Fruit fly (Drosophila melanogaster) whole organism, embryonic: Measurements from ENCODE around the gene CG31268.

Source experiments
- C15 ChIP-seq: fragments of 200-800 bp; sonication (Bioruptor generic); IDR thresholded peaks from 3 replicates; pipeline ENCODE4 v1.3.6; 2022; ENCODE audit warnings: missing biosample characterization, missing genetic modification characterization
- CG1024 ChIP-seq: fragments of 200-800 bp; sonication (Bioruptor generic); IDR thresholded peaks from 2 replicates; pipeline ENCODE4 v1.3.6; 2022; ENCODE audit warnings: missing biosample characterization, missing genetic modification characterization
- CG10431 ChIP-seq: fragments of 200-800 bp; sonication (Bioruptor generic); optimal IDR thresholded peaks from 3 replicates; lab custom pipeline; 2018; ENCODE audit warnings: missing biosample characterization, mild to moderate bottlenecking, missing genetic modification characterization
- CG11695 ChIP-seq: fragments of 200-800 bp; sonication (Bioruptor generic); IDR thresholded peaks from 3 replicates; pipeline ENCODE4 v1.3.6; 2022; ENCODE audit warnings: missing biosample characterization, missing genetic modification characterization
- CG1602 ChIP-seq: fragments of 200-800 bp; sonication (Bioruptor generic); optimal IDR thresholded peaks from 3 replicates; lab custom pipeline; 2016; ENCODE audit warnings: missing biosample characterization, missing genetic modification characterization
- CG1647 ChIP-seq: fragments of 200-800 bp; sonication (Bioruptor generic); optimal IDR thresholded peaks from 3 replicates; lab custom pipeline; 2016; ENCODE audit warnings: missing biosample characterization, missing genetic modification characterization
- CG17186 ChIP-seq: fragments of 200-800 bp; sonication (Bioruptor generic); optimal IDR thresholded peaks from 3 replicates; lab custom pipeline; 2017; ENCODE audit warnings: missing biosample characterization, missing genetic modification reagents, missing genetic modification characterization
- CG17829 ChIP-seq: fragments of 200-800 bp; optimal IDR thresholded peaks from 2 replicates; lab custom pipeline; 2019; ENCODE audit warnings: missing biosample characterization, mild to moderate bottlenecking, missing genetic modification characterization, moderate library complexity
- CG18011 ChIP-seq: fragments of 200-800 bp; sonication (Bioruptor generic); optimal IDR thresholded peaks from 2 replicates; lab custom pipeline; 2017; ENCODE audit warnings: missing biosample characterization, missing genetic modification characterization, mild to moderate bottlenecking, moderate library complexity, missing genotype
- CG18476 ChIP-seq: fragments of 200-800 bp; sonication (Bioruptor generic); optimal IDR thresholded peaks from 2 replicates; lab custom pipeline; 2016; ENCODE audit warnings: missing biosample characterization, mild to moderate bottlenecking, missing genetic modification characterization
- CG18619 ChIP-seq: fragments of 200-800 bp; sonication (Bioruptor generic); optimal IDR thresholded peaks from 3 replicates; lab custom pipeline; 2017; ENCODE audit warnings: missing biosample characterization, mild to moderate bottlenecking, missing genetic modification characterization
- CG2116 ChIP-seq: fragments of 200-800 bp; sonication (Bioruptor generic); optimal IDR thresholded peaks from 3 replicates; lab custom pipeline; 2018; ENCODE audit warnings: missing biosample characterization, mild to moderate bottlenecking, missing genetic modification characterization
- CG31388 ChIP-seq: fragments of 200-800 bp; sonication (Bioruptor generic); optimal IDR thresholded peaks from 2 replicates; lab custom pipeline; 2016; ENCODE audit warnings: missing biosample characterization, missing genetic modification characterization
- CG3163 ChIP-seq: fragments of 200-800 bp; sonication (Bioruptor generic); optimal IDR thresholded peaks from 3 replicates; lab custom pipeline; 2016; ENCODE audit warnings: missing biosample characterization, missing genetic modification characterization
- CG6254 ChIP-seq: fragments of 200-800 bp; sonication (Bioruptor generic); optimal IDR thresholded peaks from 3 replicates; lab custom pipeline; 2017; ENCODE audit warnings: mild to moderate bottlenecking, missing biosample characterization, missing genetic modification reagents, missing genetic modification characterization
- CG8478 ChIP-seq: fragments of >200 bp; optimal IDR thresholded peaks from 2 replicates; lab custom pipeline; 2018
- CG9817 ChIP-seq: fragments of 200-800 bp; sonication (Bioruptor generic); optimal IDR thresholded peaks from 2 replicates; lab custom pipeline; 2018; ENCODE audit warnings: missing biosample characterization, mild to moderate bottlenecking, missing genetic modification characterization, moderate library complexity
- Dip3 ChIP-seq: fragments of 200-800 bp; sonication (Bioruptor generic); optimal IDR thresholded peaks from 3 replicates; lab custom pipeline; 2016; ENCODE audit warnings: missing biosample characterization, missing genetic modification characterization
- Dll ChIP-seq: fragments of 200-800 bp; sonication (Bioruptor generic); IDR thresholded peaks from 4 replicates; pipeline ENCODE4 v1.3.6; 2022; ENCODE audit warnings: missing biosample characterization, missing genetic modification characterization; ENCODE audit not compliant: partially characterized antibody
- Elba2 ChIP-seq: fragments of 200-800 bp; sonication (Bioruptor generic); optimal IDR thresholded peaks from 3 replicates; lab custom pipeline; 2016; ENCODE audit warnings: missing biosample characterization, missing genetic modification characterization
- Gug ChIP-seq: fragments of 200-800 bp; sonication (Bioruptor generic); IDR thresholded peaks from 4 replicates; pipeline ENCODE4 v1.3.6; 2022; ENCODE audit warnings: missing biosample characterization, missing genetic modification characterization
- H2.0 ChIP-seq: fragments of 200-800 bp; sonication (Bioruptor generic); IDR thresholded peaks from 2 replicates; pipeline ENCODE4 v1.3.6; 2022; ENCODE audit warnings: missing biosample characterization, missing genetic modification characterization
- Hr78 ChIP-seq, 2 experiments: fragments of 200-800 bp in 1 of 2; fragments of >200 bp in 1 of 2; sonication (Bioruptor generic) in 1 of 2; optimal IDR thresholded peaks; 2 replicates each; lab custom pipeline; 2017 to 2019; ENCODE audit warnings: missing biosample characterization in 2 of 2, missing genetic modification characterization in 2 of 2, mild to moderate bottlenecking in 1 of 2, moderate library complexity in 1 of 2
- Kr ChIP-seq: fragments of 200-800 bp; sonication (Bioruptor generic); optimal IDR thresholded peaks from 2 replicates; lab custom pipeline; 2017; ENCODE audit warnings: missing biosample characterization, mild to moderate bottlenecking, missing genetic modification characterization
- MBD-R2 ChIP-seq: fragments of 200-800 bp; sonication (Bioruptor generic); IDR thresholded peaks from 2 replicates; pipeline ENCODE4 v1.3.6; 2022; ENCODE audit warnings: missing biosample characterization, missing genetic modification characterization
- MESR4 ChIP-seq: fragments of 200-800 bp; sonication (Bioruptor generic); optimal IDR thresholded peaks from 2 replicates; lab custom pipeline; 2018; ENCODE audit warnings: missing biosample characterization, mild to moderate bottlenecking, missing genetic modification characterization, moderate library complexity
- Nf-YA ChIP-seq: fragments of 200-800 bp; sonication (Bioruptor generic); IDR thresholded peaks from 2 replicates; pipeline ENCODE4 v1.3.6; 2022; ENCODE audit warnings: missing biosample characterization, missing genetic modification characterization
- Poxn ChIP-seq: fragments of 200-800 bp; sonication (Bioruptor generic); IDR thresholded peaks from 2 replicates; pipeline ENCODE4 v1.3.6; 2022; ENCODE audit warnings: missing biosample characterization, missing genetic modification characterization
- Rx ChIP-seq: fragments of 200-800 bp; sonication (Bioruptor generic); IDR thresholded peaks from 2 replicates; pipeline ENCODE4 v1.3.6; 2022; ENCODE audit warnings: missing biosample characterization, missing genetic modification characterization
- Ssrp ChIP-seq: fragments of 200-800 bp; sonication (Bioruptor generic); optimal IDR thresholded peaks from 2 replicates; lab custom pipeline; 2018; ENCODE audit warnings: missing biosample characterization, mild to moderate bottlenecking, missing genetic modification characterization, moderate library complexity
- Stat92E ChIP-seq, 3 experiments: fragments of >200 bp in 2 of 3; fragments of 200-800 bp in 1 of 3; sonication (Bioruptor generic) in 1 of 3; optimal IDR thresholded peaks; 2 replicates each; lab custom pipeline; 2017 to 2019; ENCODE audit warnings: missing biosample characterization in 3 of 3, missing genetic modification characterization in 3 of 3, mild to moderate bottlenecking in 1 of 3, moderate library complexity in 1 of 3
- ab ChIP-seq: fragments of 200-800 bp; sonication (Bioruptor generic); optimal IDR thresholded peaks from 2 replicates; lab custom pipeline; 2016; ENCODE audit warnings: missing biosample characterization, missing genetic modification characterization
- ato ChIP-seq: fragments of 200-800 bp; sonication (Bioruptor generic); IDR thresholded peaks from 2 replicates; pipeline ENCODE4 v1.3.6; 2022; ENCODE audit warnings: missing biosample characterization, missing genetic modification characterization; ENCODE audit not compliant: partially characterized antibody
- bigmax ChIP-seq: fragments of 200-800 bp; sonication (Bioruptor generic); optimal IDR thresholded peaks from 2 replicates; lab custom pipeline; 2018; ENCODE audit warnings: missing biosample characterization, mild to moderate bottlenecking, missing genetic modification characterization
- btn ChIP-seq: fragments of 200-800 bp; sonication (Bioruptor generic); optimal IDR thresholded peaks from 2 replicates; lab custom pipeline; 2016; ENCODE audit warnings: missing biosample characterization, missing genetic modification characterization
- chn ChIP-seq: fragments of 200-800 bp; sonication (Bioruptor generic); optimal IDR thresholded peaks from 2 replicates; lab custom pipeline; 2016; ENCODE audit warnings: missing biosample characterization, missing genetic modification characterization
- cwo ChIP-seq: fragments of 200-800 bp; sonication (Bioruptor generic); optimal IDR thresholded peaks from 3 replicates; lab custom pipeline; 2017; ENCODE audit warnings: missing biosample characterization, missing genetic modification characterization, mild to moderate bottlenecking, moderate library complexity, missing genetic modification reagents
- fd64A ChIP-seq: fragments of 200-800 bp; sonication (Bioruptor generic); optimal IDR thresholded peaks from 3 replicates; lab custom pipeline; 2018; ENCODE audit warnings: missing biosample characterization, mild to moderate bottlenecking, missing genetic modification characterization
- ftz-f1 ChIP-seq: fragments of 200-800 bp; sonication (Bioruptor generic); optimal IDR thresholded peaks from 2 replicates; lab custom pipeline; 2016; ENCODE audit warnings: missing biosample characterization, missing genetic modification characterization
- gro ChIP-seq: fragments of 200-800 bp; sonication (Bioruptor generic); optimal IDR thresholded peaks from 2 replicates; lab custom pipeline; 2016; ENCODE audit warnings: missing biosample characterization, missing genetic modification characterization
- gsb ChIP-seq: fragments of 200-800 bp; sonication (Bioruptor generic); IDR thresholded peaks from 2 replicates; pipeline ENCODE4 v1.3.6; 2022; ENCODE audit warnings: missing biosample characterization, missing genetic modification characterization
- gsb-n ChIP-seq: fragments of 200-800 bp; sonication (Bioruptor generic); optimal IDR thresholded peaks from 3 replicates; lab custom pipeline; 2018; ENCODE audit warnings: missing biosample characterization, mild to moderate bottlenecking, missing genetic modification characterization
- her ChIP-seq: fragments of 200-800 bp; sonication (Bioruptor generic); optimal IDR thresholded peaks from 2 replicates; lab custom pipeline; 2016; ENCODE audit warnings: missing biosample characterization, missing genetic modification characterization
- luna ChIP-seq: fragments of 200-800 bp; sonication (Bioruptor generic); optimal IDR thresholded peaks from 2 replicates; lab custom pipeline; 2016; ENCODE audit warnings: missing biosample characterization, missing genetic modification characterization
- oc ChIP-seq: fragments of 200-800 bp; sonication (Bioruptor generic); optimal IDR thresholded peaks from 2 replicates; lab custom pipeline; 2018; ENCODE audit warnings: missing biosample characterization, mild to moderate bottlenecking, missing genetic modification characterization, moderate library complexity
- rib ChIP-seq: fragments of 200-800 bp; sonication (Bioruptor generic); IDR thresholded peaks from 2 replicates; pipeline ENCODE4 v1.3.6; 2022; ENCODE audit warnings: missing biosample characterization, missing genetic modification characterization
- shn ChIP-seq: fragments of 200-800 bp; sonication (Bioruptor generic); optimal IDR thresholded peaks from 3 replicates; lab custom pipeline; 2016; ENCODE audit warnings: missing biosample characterization, missing genetic modification characterization
- slp2 ChIP-seq: fragments of 200-800 bp; sonication (Bioruptor generic); optimal IDR thresholded peaks from 2 replicates; lab custom pipeline; 2016; ENCODE audit warnings: missing biosample characterization, missing genetic modification characterization
- sr ChIP-seq: fragments of 200-800 bp; sonication (Bioruptor generic); IDR thresholded peaks from 3 replicates; pipeline ENCODE4 v1.3.6; 2022; ENCODE audit warnings: missing biosample characterization, missing genetic modification characterization
- tio ChIP-seq: fragments of 200-800 bp; sonication (Bioruptor generic); optimal IDR thresholded peaks from 2 replicates; lab custom pipeline; 2017; ENCODE audit warnings: missing biosample characterization, missing genetic modification characterization, inconsistent platforms
- tna ChIP-seq: fragments of 200-800 bp; sonication (Bioruptor generic); IDR thresholded peaks from 2 replicates; pipeline ENCODE4 v1.3.6; 2022; ENCODE audit warnings: missing biosample characterization, missing genetic modification characterization; ENCODE audit not compliant: partially characterized antibody
- unc-4 ChIP-seq: fragments of 200-800 bp; sonication (Bioruptor generic); IDR thresholded peaks from 2 replicates; pipeline ENCODE4 v1.3.6; 2022; ENCODE audit warnings: missing biosample characterization, missing genetic modification characterization; ENCODE audit not compliant: partially characterized antibody

CG31268 gene

dm6 chr3R:17060244-17060664 lies 28.7 kb downstream of the CG31268 start (continued):
- TF ChIP-seq ato (GFP tag; lab: Robert Waterston, UW) (no peak), gsb-n (tag; lab: Kevin White, UChicago) (peak; percentile 32), Rx (GFP tag; lab: Robert Waterston, UW) (no peak), H2.0 (GFP tag; lab: Robert Waterston, UW) (peak; percentile 14; the same call in 1 of the 2 replicates), Ssrp (tag; lab: Kevin White, UChicago) (peak; percentile 66), ftz-f1 (no peak), CG11695 (no peak), CG18476 (GFP tag; lab: Kevin White, UChicago) (peak; percentile 66), Gug (GFP tag; lab: Robert Waterston, UW) (no peak), CG18619 (peak; percentile 27), Stat92E (GFP tag; optimal IDR thresholded peaks at IDR 0.05; lab: Kevin White, UChicago) (no peak), CG6254 (peak; percentile 21), CG9817 (tag; lab: Kevin White, UChicago) (peak; percentile 3), her (GFP tag; lab: Kevin White, UChicago) (no peak), CG3163 (GFP tag; lab: Kevin White, UChicago) (no peak), CG10431 (GFP tag; lab: Kevin White, UChicago) (peak; percentile 22), gro (GFP tag; lab: Kevin White, UChicago) (no peak), Hr78 (GFP tag; optimal IDR thresholded peaks at IDR 0.05; lab: Kevin White, UChicago) (peak in 1 of 2 experiments; percentile 5), unc-4 (GFP tag; lab: Robert Waterston, UW) (no peak), ab (GFP tag; lab: Kevin White, UChicago) (no peak), oc (tag; lab: Kevin White, UChicago) (no peak), CG31388 (GFP tag; lab: Kevin White, UChicago) (no peak), btn (GFP tag; lab: Kevin White, UChicago) (no peak), Kr (no peak), Poxn (GFP tag; lab: Robert Waterston, UW) (no peak), C15 (GFP tag; lab: Robert Waterston, UW) (no peak), luna (no peak), CG17829 (tag; lab: Kevin White, UChicago) (peak; percentile 52), CG17186 (GFP tag; lab: Kevin White, UChicago) (no peak), Elba2 (GFP tag; lab: Kevin White, UChicago) (no peak), CG2116 (GFP tag; lab: Kevin White, UChicago) (no peak), fd64A (GFP tag; lab: Kevin White, UChicago) (no peak), sr (GFP tag; lab: Robert Waterston, UW) (no peak), CG1647 (GFP tag; lab: Kevin White, UChicago) (no peak), tio (GFP tag; lab: Kevin White, UChicago) (peak; percentile 69), chn (GFP tag; lab: Kevin White, UChicago) (no peak), tna (no peak), Dll (GFP tag; lab: Robert Waterston, UW) (no peak), Dip3 (peak; percentile 30), MBD-R2 (GFP tag; lab: Robert Waterston, UW) (no peak), slp2 (GFP tag; lab: Kevin White, UChicago) (peak; percentile 16), gsb (GFP tag; lab: Robert Waterston, UW) (no peak), Nf-YA (GFP tag; lab: Robert Waterston, UW) (no peak), shn (GFP tag; lab: Kevin White, UChicago) (no peak), CG1602 (GFP tag; lab: Kevin White, UChicago) (peak; percentile 13), bigmax (GFP tag; lab: Kevin White, UChicago) (no peak), rib (GFP tag; lab: Robert Waterston, UW) (no peak), MESR4 (GFP tag; lab: Kevin White, UChicago) (no peak), CG1024 (GFP tag; lab: Robert Waterston, UW) (no peak), cwo (no peak), CG18011 (GFP tag; lab: Kevin White, UChicago) (no peak), CG8478 (no peak)
